Worm (Caenorhabditis elegans) whole organism, L1 larva: ENCODE measurements around the gene cey-1.

Experiments
- C16A3.4 ChIP-seq: fragments of 150-350 bp; optimal IDR thresholded peaks from 2 replicates; lab custom pipeline; 2014; ENCODE audit warnings: missing biosample characterization, missing genetic modification characterization
- Y116A8C.19 ChIP-seq: sonication (generic microtip); optimal IDR thresholded peaks from 2 replicates; lab custom pipeline; 2016; ENCODE audit warnings: missing compliant biosample characterization, missing genetic modification characterization, borderline replicate concordance
- aha-1 ChIP-seq: fragments of 150-350 bp; optimal IDR thresholded peaks from 2 replicates; lab custom pipeline; 2014; ENCODE audit warnings: missing biosample characterization, missing genetic modification characterization
- alr-1 ChIP-seq: fragments of 200-800 bp; sonication (Bioruptor generic); optimal IDR thresholded peaks from 2 replicates; lab custom pipeline; 2018; ENCODE audit warnings: borderline replicate concordance, mild to moderate bottlenecking, missing genetic modification characterization, missing compliant biosample characterization
- ama-1 ChIP-seq: fragments of 150-350 bp; optimal IDR thresholded peaks from 2 replicates; lab custom pipeline; 2014
- blmp-1 ChIP-seq: fragments of 150-350 bp; optimal IDR thresholded peaks from 2 replicates; lab custom pipeline; 2014; ENCODE audit warnings: missing biosample characterization, missing genetic modification characterization
- ceh-88 ChIP-seq: fragments of 200-800 bp; sonication (Bioruptor generic); IDR thresholded peaks from 2 replicates; pipeline ENCODE4 v1.3.6; 2022; ENCODE audit warnings: missing genetic modification characterization, missing compliant biosample characterization
- ceh-90 ChIP-seq: sonication (generic microtip); optimal IDR thresholded peaks from 2 replicates; lab custom pipeline; 2016; ENCODE audit warnings: missing genetic modification characterization, missing compliant biosample characterization
- dpl-1 ChIP-seq, 3 experiments: fragments of 150-350 bp in 2 of 3; sonication (generic microtip) in 1 of 3; optimal IDR thresholded peaks; 2 replicates each; lab custom pipeline; 2014 to 2017; ENCODE audit warnings: missing biosample characterization in 3 of 3, missing genetic modification characterization in 3 of 3, missing genetic modification reagents in 3 of 3
- dsc-1 ChIP-seq: sonication (generic microtip); optimal IDR thresholded peaks from 2 replicates; lab custom pipeline; 2016; ENCODE audit warnings: mild to moderate bottlenecking, missing genetic modification characterization, missing compliant biosample characterization
- efl-1 ChIP-seq, 4 experiments: fragments of 150-350 bp; optimal IDR thresholded peaks in 3 of 4; peaks in 1 of 4; 1 replicate in 1 of 4; 2 replicates in 3 of 4; lab custom pipeline; 2014; ENCODE audit warnings: missing biosample characterization in 2 of 4, missing genetic modification characterization in 2 of 4, missing genetic modification reagents in 2 of 4
- egl-13 ChIP-seq: sonication (generic microtip); optimal IDR thresholded peaks from 2 replicates; lab custom pipeline; 2016; ENCODE audit warnings: missing genotype, missing genetic modification reagents, missing genetic modification characterization, missing compliant biosample characterization
- elt-3 ChIP-seq, 6 experiments: fragments of 150-350 bp in 1 of 6; sonication (generic microtip); optimal IDR thresholded peaks; 2 replicates each; lab custom pipeline; 2017 to 2018; ENCODE audit warnings: missing biosample characterization in 6 of 6, missing genetic modification characterization in 6 of 6, inconsistent platforms in 1 of 6
- fkh-10 ChIP-seq: sonication (generic microtip); optimal IDR thresholded peaks from 2 replicates; lab custom pipeline; 2017; ENCODE audit warnings: missing biosample characterization, missing genetic modification reagents, missing genetic modification characterization
- fos-1 ChIP-seq: fragments of 150-350 bp; optimal IDR thresholded peaks from 2 replicates; lab custom pipeline; 2014; ENCODE audit warnings: missing biosample characterization, missing genetic modification characterization
- grh-1 ChIP-seq: fragments of 200-800 bp; sonication (Bioruptor generic); IDR thresholded peaks from 2 replicates; pipeline ENCODE4 v1.3.6; 2022; ENCODE audit warnings: missing genetic modification reagents, missing genetic modification characterization, missing compliant biosample characterization
- hlh-17 ChIP-seq: fragments of 200-800 bp; sonication (Bioruptor generic); optimal IDR thresholded peaks from 2 replicates; lab custom pipeline; 2018; ENCODE audit warnings: missing genetic modification characterization, mild to moderate bottlenecking, missing compliant biosample characterization, moderate library complexity, borderline replicate concordance
- hlh-4 ChIP-seq: sonication (generic microtip); optimal IDR thresholded peaks from 2 replicates; lab custom pipeline; 2016; ENCODE audit warnings: mild to moderate bottlenecking, missing genetic modification characterization, missing compliant biosample characterization
- jun-1 ChIP-seq: fragments of 150-350 bp; optimal IDR thresholded peaks from 2 replicates; lab custom pipeline; 2014; ENCODE audit warnings: missing biosample characterization, missing genetic modification reagents, missing genetic modification characterization
- lin-14 ChIP-seq: fragments of 200-800 bp; sonication (Bioruptor generic); optimal IDR thresholded peaks from 2 replicates; lab custom pipeline; 2018; ENCODE audit warnings: mild to moderate bottlenecking, missing genetic modification characterization, moderate library complexity, missing compliant biosample characterization
- lin-35 ChIP-seq, 2 experiments: fragments of 150-350 bp; optimal IDR thresholded peaks; 2 replicates each; lab custom pipeline; 2014; ENCODE audit warnings: missing biosample characterization in 2 of 2, missing genetic modification characterization in 2 of 2, missing genetic modification reagents in 2 of 2
- lin-39 ChIP-seq: fragments of 150-350 bp; optimal IDR thresholded peaks from 2 replicates; lab custom pipeline; 2014; ENCODE audit warnings: missing biosample characterization, missing genetic modification reagents, missing genetic modification characterization
- lir-3 ChIP-seq: sonication (generic microtip); optimal IDR thresholded peaks from 2 replicates; lab custom pipeline; 2016; ENCODE audit warnings: mild to moderate bottlenecking, missing genetic modification characterization, moderate library complexity, missing compliant biosample characterization; ENCODE audit not compliant: poor library complexity
- mab-9 ChIP-seq: fragments of 200-800 bp; sonication (Bioruptor generic); IDR thresholded peaks from 2 replicates; pipeline ENCODE4 v1.3.6; 2022; ENCODE audit warnings: missing genetic modification reagents, missing genetic modification characterization, missing compliant biosample characterization
- mef-2 ChIP-seq: fragments of 150-350 bp; optimal IDR thresholded peaks from 2 replicates; lab custom pipeline; 2014; ENCODE audit warnings: missing biosample characterization, missing genetic modification characterization
- nhr-11 ChIP-seq: fragments of 150-350 bp; optimal IDR thresholded peaks from 2 replicates; lab custom pipeline; 2014; ENCODE audit warnings: missing biosample characterization, missing genetic modification characterization
- nhr-20 ChIP-seq: sonication (generic microtip); optimal IDR thresholded peaks from 2 replicates; lab custom pipeline; 2016; ENCODE audit warnings: mild to moderate bottlenecking, missing genetic modification characterization, missing compliant biosample characterization
- nhr-237 ChIP-seq: fragments of 150-350 bp; optimal IDR thresholded peaks from 2 replicates; lab custom pipeline; 2014; ENCODE audit warnings: missing biosample characterization, missing genetic modification characterization
- nhr-28 ChIP-seq: fragments of 150-350 bp; optimal IDR thresholded peaks from 2 replicates; lab custom pipeline; 2014; ENCODE audit warnings: missing biosample characterization, missing genetic modification characterization
- nhr-47 ChIP-seq: sonication (generic microtip); optimal IDR thresholded peaks from 2 replicates; lab custom pipeline; 2016; ENCODE audit warnings: mild to moderate bottlenecking, missing genetic modification characterization, moderate library complexity, missing compliant biosample characterization
- nhr-85 ChIP-seq: sonication (generic microtip); peaks from one replicate; lab custom pipeline; 2016; ENCODE audit warnings: missing genetic modification characterization, inconsistent platforms, missing compliant biosample characterization
- nhr-90 ChIP-seq: sonication (generic microtip); optimal IDR thresholded peaks from 2 replicates; lab custom pipeline; 2016; ENCODE audit warnings: mild to moderate bottlenecking, missing genetic modification characterization, missing compliant biosample characterization; ENCODE audit not compliant: poor library complexity
- pag-3 ChIP-seq: sonication (generic microtip); optimal IDR thresholded peaks from 2 replicates; lab custom pipeline; 2017; ENCODE audit warnings: missing genetic modification characterization, mild to moderate bottlenecking, missing compliant biosample characterization, antibody characterized with exemption, borderline replicate concordance; ENCODE audit not compliant: insufficient read depth
- pax-3 ChIP-seq: fragments of 200-800 bp; sonication (Bioruptor generic); optimal IDR thresholded peaks from 2 replicates; lab custom pipeline; 2018; ENCODE audit warnings: mild to moderate bottlenecking, missing genetic modification characterization, moderate library complexity, missing compliant biosample characterization
- pqm-1 ChIP-seq: sonication (generic microtip); optimal IDR thresholded peaks from 3 replicates; lab custom pipeline; 2017; ENCODE audit warnings: missing biosample characterization, missing genetic modification characterization
- rnt-1 ChIP-seq: sonication (generic microtip); optimal IDR thresholded peaks from 2 replicates; lab custom pipeline; 2016; ENCODE audit warnings: mild to moderate bottlenecking, missing genetic modification characterization, moderate library complexity, missing compliant biosample characterization
- sptf-1 ChIP-seq: fragments of 150-350 bp; optimal IDR thresholded peaks from 2 replicates; lab custom pipeline; 2014; ENCODE audit warnings: missing biosample characterization, missing genetic modification characterization
- unc-130 ChIP-seq: fragments of 150-350 bp; optimal IDR thresholded peaks from 2 replicates; lab custom pipeline; 2017; ENCODE audit warnings: missing biosample characterization, missing genetic modification characterization, inconsistent platforms
- unc-30 ChIP-seq: sonication (generic microtip); optimal IDR thresholded peaks from 2 replicates; lab custom pipeline; 2017; ENCODE audit warnings: missing biosample characterization, missing genetic modification characterization
- unc-62 ChIP-seq: fragments of 150-350 bp; optimal IDR thresholded peaks from 2 replicates; lab custom pipeline; 2014; ENCODE audit warnings: missing biosample characterization, missing genetic modification reagents, missing genetic modification characterization
- unc-86 ChIP-seq: sonication (generic microtip); optimal IDR thresholded peaks from 2 replicates; lab custom pipeline; 2016; ENCODE audit warnings: missing genetic modification characterization, missing compliant biosample characterization
- unc-98 ChIP-seq: fragments of 200-800 bp; sonication (Bioruptor generic); IDR thresholded peaks from 2 replicates; pipeline ENCODE4 v1.3.6; 2022; ENCODE audit warnings: missing genetic modification characterization, missing compliant biosample characterization
- xbp-1 ChIP-seq: sonication (generic microtip); optimal IDR thresholded peaks from 2 replicates; lab custom pipeline; 2016; ENCODE audit warnings: missing genetic modification characterization, missing compliant biosample characterization
- zag-1 ChIP-seq: fragments of 150-350 bp; optimal IDR thresholded peaks from 2 replicates; lab custom pipeline; 2014; ENCODE audit warnings: missing biosample characterization, missing genetic modification characterization
- zip-4 ChIP-seq: fragments of 200-800 bp; sonication (Bioruptor generic); optimal IDR thresholded peaks from 2 replicates; lab custom pipeline; 2018; ENCODE audit warnings: mild to moderate bottlenecking, missing genetic modification characterization, moderate library complexity, missing compliant biosample characterization

Gene cey-1

ce11 chrII:11015210-11015609 is 25.8 kb downstream of the cey-1 start:
- TF ChIP-seq unc-98 (GFP tag; lab: Robert Waterston, UW) (no peak), lin-14 (GFP tag; lab: Kevin White, UChicago) (peak; percentile 37), elt-3 (tag; optimal IDR thresholded peaks at IDR 0.05; lab: Kevin White, UChicago) (peak in 1 of 6 experiments; percentile 77), fkh-10 (GFP tag; lab: Kevin White, UChicago) (no peak), blmp-1 (tag; lab: Kevin White, UChicago) (no peak), unc-30 (tag; lab: Kevin White, UChicago) (no peak), lin-35 (GFP tag; optimal IDR thresholded peaks at IDR 0.05; lab: Kevin White, UChicago) (peak in 1 of 2 experiments; percentile 43), rnt-1 (tag; lab: Kevin White, UChicago) (no peak), pqm-1 (no peak), sptf-1 (no peak), hlh-17 (GFP tag; lab: Kevin White, UChicago) (no peak), efl-1 (optimal IDR thresholded peaks at IDR 0.05; lab: Kevin White, UChicago) (peak in 1 of 2 experiments; percentile 13), efl-1 (GFP tag; optimal IDR thresholded peaks at IDR 0.05 in 1 of 2; lab: Kevin White, UChicago) (peak in 1 of 2 experiments; percentile 17), ceh-90 (tag; lab: Kevin White, UChicago) (no peak), fos-1 (tag; lab: Kevin White, UChicago) (no peak), ceh-88 (GFP tag; lab: Robert Waterston, UW) (no peak), hlh-4 (no peak), nhr-237 (no peak), egl-13 (tag; lab: Kevin White, UChicago) (no peak), nhr-85 (tag; lab: Kevin White, UChicago) (peak; percentile 22), pag-3 (tag; lab: Kevin White, UChicago) (peak; percentile 11), mab-9 (GFP tag; lab: Robert Waterston, UW) (no peak), pax-3 (tag; lab: Kevin White, UChicago) (no peak), lir-3 (tag; lab: Kevin White, UChicago) (no peak), ama-1 (peak; percentile 32), grh-1 (GFP tag; lab: Robert Waterston, UW) (0 out of 2 replicates have a peak, but pooled peaks have one; percentile 7), unc-86 (tag; lab: Kevin White, UChicago) (no peak), dpl-1 (GFP tag; optimal IDR thresholded peaks at IDR 0.05; lab: Kevin White, UChicago) (no peak), dsc-1 (tag; lab: Kevin White, UChicago) (no peak), nhr-90 (tag; lab: Kevin White, UChicago) (no peak), jun-1 (tag; lab: Kevin White, UChicago) (no peak)

DNA sequence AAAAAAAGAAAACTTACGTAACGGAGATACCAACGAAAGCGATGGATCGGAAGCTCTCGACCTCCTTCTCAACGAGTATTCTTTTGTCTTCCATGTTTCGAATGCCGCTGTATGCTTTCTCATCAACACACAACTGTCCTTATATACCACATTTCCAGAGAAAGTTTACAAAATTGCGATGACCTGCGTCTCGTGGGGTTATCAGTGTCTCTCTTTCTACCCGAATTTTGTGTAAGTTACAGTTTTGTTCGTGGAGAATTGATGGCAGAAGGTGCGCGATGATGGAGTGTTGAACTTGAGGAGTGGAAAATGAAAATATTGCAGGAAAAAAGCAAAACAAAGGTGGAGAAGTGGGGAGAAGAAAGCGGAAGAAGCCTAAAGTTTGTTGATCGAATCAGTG is 27.3 kb downstream of the cey-1 start, which contains the start of gene col-81:
TSS of gene col-81 (minus strand) at position 101 of the 400 bp plus-strand sequence.
- TF ChIP-seq rnt-1 (tag; lab: Kevin White, UChicago) = no peak
- no peak for TF ChIP-seq nhr-85 (tag; lab: Kevin White, UChicago)
- no peak for TF ChIP-seq mef-2
- TF ChIP-seq unc-62 (GFP tag; lab: Kevin White, UChicago) = no peak
- no peak for TF ChIP-seq pax-3 (tag; lab: Kevin White, UChicago)
- no peak for TF ChIP-seq nhr-47
- no peak for TF ChIP-seq nhr-20 (tag; lab: Kevin White, UChicago)
- no peak for TF ChIP-seq lin-39 (tag; lab: Kevin White, UChicago)
- no peak for TF ChIP-seq zip-4
- no peak for TF ChIP-seq nhr-11 (tag; lab: Kevin White, UChicago)
- no peak for TF ChIP-seq pag-3 (tag; lab: Kevin White, UChicago)
- TF ChIP-seq zag-1 = no peak
- no peak for TF ChIP-seq aha-1 (tag; lab: Kevin White, UChicago)
- no peak for TF ChIP-seq C16A3.4
- no peak for TF ChIP-seq nhr-28
- TF ChIP-seq alr-1 (tag; lab: Kevin White, UChicago) = no peak
- no peak for TF ChIP-seq unc-130 (tag; lab: Kevin White, UChicago)
- TF ChIP-seq xbp-1 = no peak
- TF ChIP-seq lin-35 (GFP tag; optimal IDR thresholded peaks at IDR 0.05; lab: Kevin White, UChicago) = no peak
- TF ChIP-seq Y116A8C.19 = no peak
- TF ChIP-seq, all 84 proteins: peak for 0
